Worm (Caenorhabditis elegans) whole organism, L2 larva: ENCODE data around the gene ZK596.3.

ENCODE experiments used
- C34F6.9 ChIP-seq: fragments of 150-350 bp; optimal IDR thresholded peaks from 2 replicates; lab custom pipeline; 2014; ENCODE audit warnings: missing biosample characterization, missing genetic modification characterization
- F13H6.1 ChIP-seq: sonication (generic microtip); optimal IDR thresholded peaks from 2 replicates; lab custom pipeline; 2016; ENCODE audit warnings: missing genetic modification characterization, missing compliant biosample characterization
- R02D3.7 ChIP-seq: fragments of 150-350 bp; optimal IDR thresholded peaks from 2 replicates; lab custom pipeline; 2014; ENCODE audit warnings: missing biosample characterization, missing genetic modification characterization
- alr-1 ChIP-seq: fragments of 150-350 bp; optimal IDR thresholded peaks from 2 replicates; lab custom pipeline; 2014; ENCODE audit warnings: missing biosample characterization, missing genetic modification characterization
- aly-2 ChIP-seq: fragments of 150-350 bp; optimal IDR thresholded peaks from 2 replicates; lab custom pipeline; 2014; ENCODE audit warnings: missing biosample characterization, missing genetic modification characterization
- ama-1 ChIP-seq: fragments of 150-350 bp; optimal IDR thresholded peaks from 2 replicates; lab custom pipeline; 2018; ENCODE audit warnings: inconsistent platforms
- blmp-1 ChIP-seq: sonication (generic microtip); optimal IDR thresholded peaks from 2 replicates; lab custom pipeline; 2017; ENCODE audit warnings: missing genetic modification characterization, mild to moderate bottlenecking, missing compliant biosample characterization, antibody characterized with exemption, moderate library complexity; ENCODE audit not compliant: insufficient read depth
- ceh-16 ChIP-seq: fragments of 150-350 bp; optimal IDR thresholded peaks from 2 replicates; lab custom pipeline; 2014; ENCODE audit warnings: missing biosample characterization, missing genetic modification characterization
- ceh-82 ChIP-seq: fragments of 150-350 bp; optimal IDR thresholded peaks from 2 replicates; lab custom pipeline; 2014; ENCODE audit warnings: missing biosample characterization, missing genetic modification characterization
- crh-2 ChIP-seq: sonication (generic microtip); optimal IDR thresholded peaks from 2 replicates; lab custom pipeline; 2017; ENCODE audit warnings: missing biosample characterization, missing genetic modification characterization
- dmd-4 ChIP-seq: sonication (generic microtip); optimal IDR thresholded peaks from 2 replicates; lab custom pipeline; 2017; ENCODE audit warnings: missing biosample characterization, missing genetic modification characterization
- egl-27 ChIP-seq: sonication (generic microtip); optimal IDR thresholded peaks from 3 replicates; lab custom pipeline; 2017; ENCODE audit warnings: missing biosample characterization, missing genetic modification reagents, missing genetic modification characterization
- elt-3 ChIP-seq: sonication (generic microtip); optimal IDR thresholded peaks from 2 replicates; lab custom pipeline; 2017; ENCODE audit warnings: missing biosample characterization, missing genetic modification characterization
- fos-1 ChIP-seq: fragments of 150-350 bp; optimal IDR thresholded peaks from 2 replicates; lab custom pipeline; 2014; ENCODE audit warnings: missing biosample characterization, missing genetic modification characterization
- lin-11 ChIP-seq: fragments of 150-350 bp; sonication (generic microtip); optimal IDR thresholded peaks from 2 replicates; lab custom pipeline; 2014; ENCODE audit warnings: missing biosample characterization, missing genetic modification characterization, inconsistent platforms, mixed read lengths
- lin-13 ChIP-seq: fragments of 150-350 bp; optimal IDR thresholded peaks from 2 replicates; lab custom pipeline; 2014; ENCODE audit warnings: missing biosample characterization, missing genetic modification reagents, missing genetic modification characterization
- lsy-2 ChIP-seq, 2 experiments: fragments of 150-350 bp in 1 of 2; sonication (generic microtip) in 1 of 2; optimal IDR thresholded peaks; 2 replicates each; lab custom pipeline; 2014 to 2017; ENCODE audit warnings: missing biosample characterization in 2 of 2, missing genetic modification characterization in 2 of 2
- mbf-1 ChIP-seq: sonication (generic microtip); optimal IDR thresholded peaks from 2 replicates; lab custom pipeline; 2017; ENCODE audit warnings: missing biosample characterization, missing genetic modification characterization
- nhr-10 ChIP-seq: sonication (generic microtip); optimal IDR thresholded peaks from 2 replicates; lab custom pipeline; 2017; ENCODE audit warnings: missing biosample characterization, missing genetic modification characterization
- nhr-11 ChIP-seq: fragments of 150-350 bp; optimal IDR thresholded peaks from 2 replicates; lab custom pipeline; 2014; ENCODE audit warnings: missing biosample characterization, missing genetic modification characterization
- nhr-129 ChIP-seq: fragments of 150-350 bp; optimal IDR thresholded peaks from 2 replicates; lab custom pipeline; 2014; ENCODE audit warnings: missing biosample characterization, missing genetic modification characterization
- nhr-21 ChIP-seq: fragments of 150-350 bp; optimal IDR thresholded peaks from 2 replicates; lab custom pipeline; 2014; ENCODE audit warnings: missing biosample characterization, missing genetic modification characterization
- nhr-23 ChIP-seq: fragments of 150-350 bp; optimal IDR thresholded peaks from 2 replicates; lab custom pipeline; 2014; ENCODE audit warnings: missing biosample characterization, missing genetic modification reagents, missing genetic modification characterization
- nhr-237 ChIP-seq: fragments of 150-350 bp; optimal IDR thresholded peaks from 2 replicates; lab custom pipeline; 2014; ENCODE audit warnings: missing biosample characterization, missing genetic modification characterization
- nhr-25 ChIP-seq: fragments of 150-350 bp; sonication (generic microtip); optimal IDR thresholded peaks from 3 replicates; lab custom pipeline; 2014; ENCODE audit warnings: missing biosample characterization, missing genetic modification characterization
- nhr-77 ChIP-seq: fragments of 150-350 bp; optimal IDR thresholded peaks from 2 replicates; lab custom pipeline; 2014; ENCODE audit warnings: missing biosample characterization, missing genetic modification characterization
- peb-1 ChIP-seq: fragments of 150-350 bp; optimal IDR thresholded peaks from 2 replicates; lab custom pipeline; 2014; ENCODE audit warnings: missing biosample characterization, missing genetic modification characterization
- sem-4 ChIP-seq: fragments of 150-350 bp; optimal IDR thresholded peaks from 2 replicates; lab custom pipeline; 2014; ENCODE audit warnings: missing biosample characterization, missing genetic modification reagents, missing genetic modification characterization
- skn-1 ChIP-seq: sonication (generic microtip); optimal IDR thresholded peaks from 2 replicates; lab custom pipeline; 2017; ENCODE audit warnings: missing biosample characterization, missing genetic modification characterization
- sma-3 ChIP-seq: sonication (generic microtip); optimal IDR thresholded peaks from 2 replicates; lab custom pipeline; 2016; ENCODE audit warnings: missing genetic modification reagents, missing genetic modification characterization, missing compliant biosample characterization
- sma-9 ChIP-seq, 2 experiments: fragments of 150-350 bp in 1 of 2; sonication (generic microtip) in 1 of 2; optimal IDR thresholded peaks; 2 replicates each; lab custom pipeline; 2014 to 2016; ENCODE audit warnings: missing genetic modification characterization in 2 of 2, mild to moderate bottlenecking in 1 of 2, missing biosample characterization in 1 of 2, missing compliant biosample characterization in 1 of 2, missing genetic modification reagents in 1 of 2, moderate library complexity in 1 of 2
- unc-39 ChIP-seq: fragments of 150-350 bp; optimal IDR thresholded peaks from 2 replicates; lab custom pipeline; 2014; ENCODE audit warnings: missing biosample characterization, missing genetic modification characterization
- unc-55 ChIP-seq: fragments of 150-350 bp; sonication (generic microtip); optimal IDR thresholded peaks from 3 replicates; lab custom pipeline; 2014; ENCODE audit warnings: missing biosample characterization, missing genetic modification reagents, missing genetic modification characterization
- unc-62 ChIP-seq: fragments of 150-350 bp; optimal IDR thresholded peaks from 2 replicates; lab custom pipeline; 2014; ENCODE audit warnings: missing biosample characterization, missing genetic modification reagents, missing genetic modification characterization
- zag-1 ChIP-seq: fragments of 150-350 bp; optimal IDR thresholded peaks from 2 replicates; lab custom pipeline; 2014; ENCODE audit warnings: missing biosample characterization, missing genetic modification characterization
- ztf-4 ChIP-seq: fragments of 150-350 bp; optimal IDR thresholded peaks from 2 replicates; lab custom pipeline; 2014; ENCODE audit warnings: missing biosample characterization, missing genetic modification characterization

ZK596.3 gene

ce11 chrIV:10887285-10887684, 16.9 kb downstream of the ZK596.3 start, which contains the start of gene F13E9.16:
F13E9.16 (minus strand) TSS chrIV:10887385.
- TF ChIP-seq aly-2 (tag; lab: Kevin White, UChicago) (no peak), F13H6.1 (tag; lab: Kevin White, UChicago) (no peak), dmd-4 (no peak), nhr-10 (no peak), alr-1 (tag; lab: Kevin White, UChicago) (no peak), nhr-237 (tag; lab: Kevin White, UChicago) (no peak), R02D3.7 (tag; lab: Kevin White, UChicago) (no peak), nhr-25 (no peak), unc-39 (tag; lab: Kevin White, UChicago) (no peak), blmp-1 (tag; lab: Kevin White, UChicago) (no peak)
- TF ChIP-seq, all 48 proteins: peak for 0

DNA sequence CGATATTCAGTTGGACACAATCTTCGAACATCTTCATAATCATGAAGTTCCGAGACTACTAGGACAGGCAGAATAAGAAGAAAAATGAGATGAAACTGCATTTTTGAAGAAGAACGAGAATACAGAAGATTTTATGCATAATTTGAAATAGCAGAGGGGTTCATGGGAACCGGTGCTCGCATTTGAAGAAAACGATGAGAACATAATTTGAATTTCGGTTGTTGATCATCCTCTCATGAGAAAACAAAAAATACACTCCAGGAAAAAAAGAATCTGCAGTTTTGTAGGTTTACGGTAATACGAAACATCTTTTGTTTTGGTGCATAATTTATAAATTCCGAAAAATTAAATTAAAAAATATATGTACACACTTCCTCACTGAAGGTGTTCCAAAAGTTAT, 18.3 kb downstream of the ZK596.3 start, which contains the start of gene srlf-11:
srlf-11 (minus strand) TSS at position 101 of the 400 bp plus-strand sequence.
- TF ChIP-seq ama-1 (lab: Kevin White, UChicago), result no peak
- no peak for TF ChIP-seq lin-11
- TF ChIP-seq sem-4 (tag; lab: Kevin White, UChicago), result no peak
- TF ChIP-seq ceh-16 (tag; lab: Kevin White, UChicago), result no peak
- no peak for TF ChIP-seq nhr-11 (tag; lab: Kevin White, UChicago)
- TF ChIP-seq sma-3 (GFP tag; lab: Kevin White, UChicago), result no peak
- TF ChIP-seq nhr-21 (tag; lab: Kevin White, UChicago), result no peak
- TF ChIP-seq mbf-1 (tag; lab: Kevin White, UChicago), result no peak
- no peak for TF ChIP-seq unc-55 (GFP tag; lab: Kevin White, UChicago)
- TF ChIP-seq zag-1, result no peak
- no peak for TF ChIP-seq crh-2 (tag; lab: Kevin White, UChicago)
- TF ChIP-seq ceh-82 (tag; lab: Kevin White, UChicago), result no peak
- TF ChIP-seq dmd-4, result no peak
- no peak for TF ChIP-seq C34F6.9 (tag; lab: Kevin White, UChicago)
- no peak for TF ChIP-seq aly-2 (tag; lab: Kevin White, UChicago)
- no peak for TF ChIP-seq nhr-129 (tag; lab: Kevin White, UChicago)
- TF ChIP-seq lsy-2 (tag; optimal IDR thresholded peaks at IDR 0.05; lab: Kevin White, UChicago), result no peak
- no peak for TF ChIP-seq R02D3.7 (tag; lab: Kevin White, UChicago)

ce11 chrIV:10884263-10884662, 19.9 kb downstream of the ZK596.3 start, which contains the start of gene F13E9.5:
F13E9.5 (minus strand) TSS chrIV:10884363.
- TF ChIP-seq crh-2 (tag; lab: Kevin White, UChicago), result no peak
- TF ChIP-seq unc-55 (GFP tag; lab: Kevin White, UChicago), result no peak
- no peak for TF ChIP-seq peb-1 (tag; lab: Kevin White, UChicago)
- no peak for TF ChIP-seq ztf-4 (tag; lab: Kevin White, UChicago)
- no peak for TF ChIP-seq elt-3 (tag; lab: Kevin White, UChicago)
- TF ChIP-seq ama-1 (lab: Kevin White, UChicago), result no peak
- no peak for TF ChIP-seq lin-13
- no peak for TF ChIP-seq alr-1 (tag; lab: Kevin White, UChicago)
- no peak for TF ChIP-seq C34F6.9 (tag; lab: Kevin White, UChicago)
- no peak for TF ChIP-seq blmp-1 (tag; lab: Kevin White, UChicago)
- no peak for TF ChIP-seq nhr-129 (tag; lab: Kevin White, UChicago)
- no peak for TF ChIP-seq skn-1 (tag; lab: Kevin White, UChicago)
- no peak for TF ChIP-seq nhr-25
- no peak for TF ChIP-seq nhr-77 (tag; lab: Kevin White, UChicago)
- TF ChIP-seq nhr-23 (tag; lab: Kevin White, UChicago), result no peak
- TF ChIP-seq sma-9 (GFP tag; optimal IDR thresholded peaks at IDR 0.05; lab: Kevin White, UChicago), result no peak
- no peak for TF ChIP-seq sma-9 (tag; optimal IDR thresholded peaks at IDR 0.05; lab: Kevin White, UChicago)
- TF ChIP-seq egl-27 (tag; lab: Kevin White, UChicago), result no peak
- no peak for TF ChIP-seq unc-62
- TF ChIP-seq, all 48 proteins: peak for 0

- TF ChIP-seq mbf-1 (tag; lab: Kevin White, UChicago), result no peak
- no peak for TF ChIP-seq elt-3 (tag; lab: Kevin White, UChicago)
- no peak for TF ChIP-seq crh-2 (tag; lab: Kevin White, UChicago)
- peak; percentile 46 for TF ChIP-seq sma-9 (GFP tag; optimal IDR thresholded peaks at IDR 0.05; lab: Kevin White, UChicago)
- no peak for TF ChIP-seq sma-9 (tag; optimal IDR thresholded peaks at IDR 0.05; lab: Kevin White, UChicago)
- no peak for TF ChIP-seq lin-11
- no peak for TF ChIP-seq alr-1 (tag; lab: Kevin White, UChicago)
- peak; percentile 24 for TF ChIP-seq fos-1 (tag; lab: Kevin White, UChicago)
- TF ChIP-seq C34F6.9 (tag; lab: Kevin White, UChicago), result no peak
- no peak for TF ChIP-seq sem-4 (tag; lab: Kevin White, UChicago)
- TF ChIP-seq egl-27 (tag; lab: Kevin White, UChicago), result no peak
- TF ChIP-seq nhr-10, result no peak
- TF ChIP-seq R02D3.7 (tag; lab: Kevin White, UChicago), result no peak
- TF ChIP-seq skn-1 (tag; lab: Kevin White, UChicago), result no peak
- TF ChIP-seq ama-1 (lab: Kevin White, UChicago), result no peak
- TF ChIP-seq dmd-4, result no peak
- no peak for TF ChIP-seq ceh-16 (tag; lab: Kevin White, UChicago)
Observed at ce11 chrIV:10881230-10881629, 23.0 kb downstream of the ZK596.3 start, which contains the start of gene F13E9.13. F13E9.13 (plus strand) TSS chrIV:10881546.
